Worm (Caenorhabditis elegans) whole organism, mixed stage, embryonic: Measurements from ENCODE around the gene ZK666.8.

Experiments used
- mep-1 ChIP-seq: fragments of 150-350 bp; optimal IDR thresholded peaks from 2 replicates; lab custom pipeline; 2017; ENCODE audit warnings: missing biosample characterization, missing genetic modification reagents, missing genetic modification characterization, inconsistent platforms
- unc-120 ChIP-seq: sonication (generic microtip); optimal IDR thresholded peaks from 2 replicates; lab custom pipeline; 2017; ENCODE audit warnings: missing genetic modification characterization, missing compliant biosample characterization; ENCODE audit not compliant: poor library complexity, severe bottlenecking

DNA sequence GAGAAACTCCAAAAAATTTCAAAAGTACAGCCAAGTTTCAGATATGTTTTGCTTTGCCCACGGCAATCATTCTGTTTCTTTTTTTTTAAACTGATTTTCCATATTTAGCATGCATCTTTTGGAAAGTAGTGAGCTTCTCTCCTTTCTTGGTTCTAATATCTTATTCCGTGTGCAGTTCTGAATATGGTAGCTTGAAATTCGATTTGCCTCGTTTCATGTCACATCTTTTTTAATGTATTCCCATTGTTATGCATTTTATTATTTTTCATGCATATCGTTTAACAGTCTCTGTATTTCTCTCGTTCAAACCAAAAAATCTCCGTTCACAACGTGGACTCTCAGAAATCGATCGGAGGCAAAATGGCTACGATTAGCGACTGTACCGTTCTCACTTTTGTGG, 1.5 kb upstream of the ZK666.8 start, which contains the start of gene ZK666.14:
- TF ChIP-seq mep-1 (tag; lab: Kevin White, UChicago) (no peak), unc-120 (tag; lab: Kevin White, UChicago) (no peak)
